Worm (Caenorhabditis elegans) whole organism, L2 larva: ENCODE measurements around the gene ncx-8.

ENCODE experiments used
- C34F6.9 ChIP-seq: fragments of 150-350 bp; optimal IDR thresholded peaks from 2 replicates; lab custom pipeline; 2014; ENCODE audit warnings: missing biosample characterization, missing genetic modification characterization
- F13H6.1 ChIP-seq: sonication (generic microtip); optimal IDR thresholded peaks from 2 replicates; lab custom pipeline; 2016; ENCODE audit warnings: missing genetic modification characterization, missing compliant biosample characterization
- R02D3.7 ChIP-seq: fragments of 150-350 bp; optimal IDR thresholded peaks from 2 replicates; lab custom pipeline; 2014; ENCODE audit warnings: missing biosample characterization, missing genetic modification characterization
- ZK546.5 ChIP-seq: sonication (generic microtip); optimal IDR thresholded peaks from 2 replicates; lab custom pipeline; 2017; ENCODE audit warnings: missing biosample characterization, missing genetic modification characterization
- alr-1 ChIP-seq: fragments of 150-350 bp; optimal IDR thresholded peaks from 2 replicates; lab custom pipeline; 2014; ENCODE audit warnings: missing biosample characterization, missing genetic modification characterization
- ama-1 ChIP-seq: fragments of 150-350 bp; optimal IDR thresholded peaks from 2 replicates; lab custom pipeline; 2018; ENCODE audit warnings: inconsistent platforms
- blmp-1 ChIP-seq: sonication (generic microtip); optimal IDR thresholded peaks from 2 replicates; lab custom pipeline; 2017; ENCODE audit warnings: missing genetic modification characterization, mild to moderate bottlenecking, missing compliant biosample characterization, antibody characterized with exemption, moderate library complexity; ENCODE audit not compliant: insufficient read depth
- crh-2 ChIP-seq: sonication (generic microtip); optimal IDR thresholded peaks from 2 replicates; lab custom pipeline; 2017; ENCODE audit warnings: missing biosample characterization, missing genetic modification characterization
- dmd-4 ChIP-seq: sonication (generic microtip); optimal IDR thresholded peaks from 2 replicates; lab custom pipeline; 2017; ENCODE audit warnings: missing biosample characterization, missing genetic modification characterization
- egl-27 ChIP-seq: sonication (generic microtip); optimal IDR thresholded peaks from 3 replicates; lab custom pipeline; 2017; ENCODE audit warnings: missing biosample characterization, missing genetic modification reagents, missing genetic modification characterization
- elt-1 ChIP-seq: fragments of 150-350 bp; optimal IDR thresholded peaks from 2 replicates; lab custom pipeline; 2014; ENCODE audit warnings: missing biosample characterization, missing genetic modification characterization
- gmeb-1 ChIP-seq: fragments of 150-350 bp; optimal IDR thresholded peaks from 2 replicates; lab custom pipeline; 2014; ENCODE audit warnings: missing biosample characterization, missing genetic modification characterization
- lin-11 ChIP-seq: fragments of 150-350 bp; sonication (generic microtip); optimal IDR thresholded peaks from 2 replicates; lab custom pipeline; 2014; ENCODE audit warnings: missing biosample characterization, missing genetic modification characterization, inconsistent platforms, mixed read lengths
- lin-13 ChIP-seq: fragments of 150-350 bp; optimal IDR thresholded peaks from 2 replicates; lab custom pipeline; 2014; ENCODE audit warnings: missing biosample characterization, missing genetic modification reagents, missing genetic modification characterization
- lin-39 ChIP-seq: fragments of 150-350 bp; optimal IDR thresholded peaks from 2 replicates; lab custom pipeline; 2014; ENCODE audit warnings: missing biosample characterization, missing genetic modification reagents, missing genetic modification characterization
- lsy-2 ChIP-seq, 2 experiments: fragments of 150-350 bp in 1 of 2; sonication (generic microtip) in 1 of 2; optimal IDR thresholded peaks; 2 replicates each; lab custom pipeline; 2014 to 2017; ENCODE audit warnings: missing biosample characterization in 2 of 2, missing genetic modification characterization in 2 of 2
- mdl-1 ChIP-seq, 2 experiments: fragments of 150-350 bp in 1 of 2; sonication (generic microtip) in 1 of 2; optimal IDR thresholded peaks; 2 replicates each; lab custom pipeline; 2017; ENCODE audit warnings: missing biosample characterization in 2 of 2, missing genetic modification characterization in 2 of 2
- nhr-11 ChIP-seq: fragments of 150-350 bp; optimal IDR thresholded peaks from 2 replicates; lab custom pipeline; 2014; ENCODE audit warnings: missing biosample characterization, missing genetic modification characterization
- nhr-12 ChIP-seq: fragments of 150-350 bp; optimal IDR thresholded peaks from 2 replicates; lab custom pipeline; 2014; ENCODE audit warnings: missing biosample characterization, missing genetic modification characterization
- nhr-129 ChIP-seq: fragments of 150-350 bp; optimal IDR thresholded peaks from 2 replicates; lab custom pipeline; 2014; ENCODE audit warnings: missing biosample characterization, missing genetic modification characterization
- nhr-21 ChIP-seq: fragments of 150-350 bp; optimal IDR thresholded peaks from 2 replicates; lab custom pipeline; 2014; ENCODE audit warnings: missing biosample characterization, missing genetic modification characterization
- nhr-23 ChIP-seq: fragments of 150-350 bp; optimal IDR thresholded peaks from 2 replicates; lab custom pipeline; 2014; ENCODE audit warnings: missing biosample characterization, missing genetic modification reagents, missing genetic modification characterization
- nhr-237 ChIP-seq: fragments of 150-350 bp; optimal IDR thresholded peaks from 2 replicates; lab custom pipeline; 2014; ENCODE audit warnings: missing biosample characterization, missing genetic modification characterization
- nhr-25 ChIP-seq: fragments of 150-350 bp; sonication (generic microtip); optimal IDR thresholded peaks from 3 replicates; lab custom pipeline; 2014; ENCODE audit warnings: missing biosample characterization, missing genetic modification characterization
- nhr-6 ChIP-seq: fragments of 150-350 bp; optimal IDR thresholded peaks from 2 replicates; lab custom pipeline; 2014; ENCODE audit warnings: missing biosample characterization, missing genetic modification characterization
- nhr-77 ChIP-seq: fragments of 150-350 bp; optimal IDR thresholded peaks from 2 replicates; lab custom pipeline; 2014; ENCODE audit warnings: missing biosample characterization, missing genetic modification characterization
- peb-1 ChIP-seq: fragments of 150-350 bp; optimal IDR thresholded peaks from 2 replicates; lab custom pipeline; 2014; ENCODE audit warnings: missing biosample characterization, missing genetic modification characterization
- sem-4 ChIP-seq: fragments of 150-350 bp; optimal IDR thresholded peaks from 2 replicates; lab custom pipeline; 2014; ENCODE audit warnings: missing biosample characterization, missing genetic modification reagents, missing genetic modification characterization
- skn-1 ChIP-seq: sonication (generic microtip); optimal IDR thresholded peaks from 2 replicates; lab custom pipeline; 2017; ENCODE audit warnings: missing biosample characterization, missing genetic modification characterization
- snpc-4 ChIP-seq: fragments of 150-350 bp; optimal IDR thresholded peaks from 2 replicates; lab custom pipeline; 2014; ENCODE audit warnings: missing biosample characterization, missing genetic modification characterization
- unc-39 ChIP-seq: fragments of 150-350 bp; optimal IDR thresholded peaks from 2 replicates; lab custom pipeline; 2014; ENCODE audit warnings: missing biosample characterization, missing genetic modification characterization
- unc-55 ChIP-seq: fragments of 150-350 bp; sonication (generic microtip); optimal IDR thresholded peaks from 3 replicates; lab custom pipeline; 2014; ENCODE audit warnings: missing biosample characterization, missing genetic modification reagents, missing genetic modification characterization
- unc-62 ChIP-seq: fragments of 150-350 bp; optimal IDR thresholded peaks from 2 replicates; lab custom pipeline; 2014; ENCODE audit warnings: missing biosample characterization, missing genetic modification reagents, missing genetic modification characterization
- ztf-4 ChIP-seq: fragments of 150-350 bp; optimal IDR thresholded peaks from 2 replicates; lab custom pipeline; 2014; ENCODE audit warnings: missing biosample characterization, missing genetic modification characterization

The ncx-8 gene

DNA sequence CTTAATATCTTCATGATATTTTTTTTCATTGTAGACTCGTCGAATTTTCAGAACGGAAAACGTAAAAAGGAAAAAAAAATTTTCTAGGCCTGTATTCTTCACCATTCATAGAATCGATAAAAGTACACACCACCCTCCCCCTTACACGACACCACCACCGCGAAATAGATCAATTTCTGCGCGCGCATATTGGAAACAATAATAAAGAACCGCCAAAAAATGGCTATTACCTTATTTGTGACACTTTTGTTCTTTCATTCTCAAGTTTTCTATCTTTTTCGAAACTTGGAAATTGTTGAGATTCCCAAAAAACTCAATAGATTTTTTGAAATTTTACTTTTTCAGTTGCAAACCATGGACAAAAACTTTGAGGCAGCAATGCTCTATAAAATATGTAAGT is 11.9 kb downstream of the ncx-8 start, which contains the start of gene F26G5.1:
Gene F26G5.1, plus strand, starts transcription at position 339 of the 400 bp plus-strand sequence.
- TF ChIP-seq elt-1 (tag; lab: Kevin White, UChicago): no peak
- TF ChIP-seq ama-1 (lab: Kevin White, UChicago): no peak
- no peak for TF ChIP-seq snpc-4 (tag; lab: Kevin White, UChicago)
- TF ChIP-seq nhr-12 (tag; lab: Kevin White, UChicago): no peak
- no peak for TF ChIP-seq ZK546.5 (tag; lab: Kevin White, UChicago)
- no peak for TF ChIP-seq nhr-11
- TF ChIP-seq unc-39: no peak
- TF ChIP-seq nhr-6 (tag; lab: Kevin White, UChicago): no peak
- TF ChIP-seq lin-39 (tag; lab: Kevin White, UChicago): no peak
- no peak for TF ChIP-seq dmd-4
- no peak for TF ChIP-seq unc-55 (GFP tag; lab: Kevin White, UChicago)
- no peak for TF ChIP-seq sem-4 (tag; lab: Kevin White, UChicago)
- no peak for TF ChIP-seq nhr-77 (tag; lab: Kevin White, UChicago)
- TF ChIP-seq nhr-237 (tag; lab: Kevin White, UChicago): no peak
- no peak for TF ChIP-seq nhr-129
- no peak for TF ChIP-seq alr-1
- TF ChIP-seq F13H6.1 (tag; lab: Kevin White, UChicago): no peak
- TF ChIP-seq mdl-1 (tag; optimal IDR thresholded peaks at IDR 0.05; lab: Kevin White, UChicago): no peak
- no peak for TF ChIP-seq gmeb-1 (tag; lab: Kevin White, UChicago)

DNA sequence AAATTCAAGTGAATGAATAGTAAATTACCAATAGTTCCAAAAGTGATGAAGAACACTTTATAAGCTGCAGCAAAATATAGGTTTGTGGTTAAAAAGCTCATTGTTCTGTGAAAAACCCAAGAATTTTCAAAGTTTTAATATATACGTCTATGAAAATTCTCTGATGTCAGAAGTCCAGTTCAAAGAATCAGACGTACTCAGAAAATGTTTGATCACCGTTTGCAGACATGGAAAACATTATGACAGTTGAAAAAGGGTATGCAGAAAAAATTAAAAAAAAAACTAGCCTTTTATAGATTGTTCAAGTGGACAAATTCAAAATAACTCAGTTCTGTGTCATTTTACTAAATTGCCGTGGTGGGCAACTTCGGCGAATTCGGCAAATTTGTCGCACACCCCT is 12.3 kb downstream of the ncx-8 start, which contains the start of gene srsx-10:
Gene srsx-10, minus strand, starts transcription at position 101 of the 400 bp plus-strand sequence.
- TF ChIP-seq C34F6.9 (tag; lab: Kevin White, UChicago) (no peak), elt-1 (tag; lab: Kevin White, UChicago) (no peak), crh-2 (no peak), nhr-21 (no peak), peb-1 (tag; lab: Kevin White, UChicago) (no peak), ama-1 (lab: Kevin White, UChicago) (no peak), sem-4 (tag; lab: Kevin White, UChicago) (no peak), nhr-6 (tag; lab: Kevin White, UChicago) (no peak), egl-27 (tag; lab: Kevin White, UChicago) (no peak), lin-11 (no peak), R02D3.7 (no peak), ztf-4 (tag; lab: Kevin White, UChicago) (no peak), nhr-77 (tag; lab: Kevin White, UChicago) (no peak), lsy-2 (tag; optimal IDR thresholded peaks at IDR 0.05; lab: Kevin White, UChicago) (no peak)

DNA sequence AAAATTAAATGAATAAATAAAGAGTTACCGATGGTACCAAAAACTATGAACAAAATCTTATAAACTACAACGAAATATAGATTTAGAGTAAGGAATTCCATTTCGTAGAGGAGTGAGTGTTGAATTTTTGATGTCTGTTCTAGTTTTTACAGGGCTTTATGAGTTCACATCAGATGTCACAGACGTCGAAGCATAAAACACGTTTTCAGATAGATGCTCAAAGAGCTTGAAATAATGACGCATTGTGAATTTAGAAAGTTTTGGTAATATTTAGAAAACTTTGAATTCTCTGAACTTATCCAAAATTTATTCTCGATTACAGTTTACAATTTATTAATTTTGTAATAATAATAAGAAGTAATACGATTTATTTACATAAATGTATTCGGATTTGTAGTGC is 14.1 kb downstream of the ncx-8 start, which contains the start of gene srsx-9:
Gene srsx-9, minus strand, starts transcription at position 101 of the 400 bp plus-strand sequence.
- TF ChIP-seq dmd-4 (no peak), nhr-129 (no peak), lin-13 (GFP tag; lab: Kevin White, UChicago) (no peak), lin-39 (tag; lab: Kevin White, UChicago) (no peak), C34F6.9 (tag; lab: Kevin White, UChicago) (no peak), unc-62 (no peak)

DNA sequence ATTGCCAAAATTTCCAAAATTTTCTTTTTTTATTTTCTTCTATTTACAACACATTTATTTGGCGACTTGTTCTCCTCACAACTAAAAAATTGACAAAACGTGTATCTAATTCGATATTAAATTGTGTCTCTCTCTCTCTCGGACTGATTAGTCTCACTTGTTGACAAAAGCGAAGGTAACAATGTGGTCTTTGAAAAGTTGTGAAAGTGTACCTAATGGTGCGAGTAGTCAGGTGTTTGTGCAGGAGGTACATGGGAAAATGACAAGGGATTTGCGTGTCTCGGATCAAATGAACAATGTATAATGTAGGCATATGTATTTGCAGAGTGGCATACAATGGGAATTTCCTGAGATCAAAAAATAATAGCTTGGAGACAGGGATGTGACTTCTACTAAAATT is 17.5 kb downstream of the ncx-8 start:
- TF ChIP-seq nhr-6 (tag; lab: Kevin White, UChicago) (no peak), nhr-129 (peak; percentile 67)
- TF ChIP-seq, all 48 proteins: peak for 1

DNA sequence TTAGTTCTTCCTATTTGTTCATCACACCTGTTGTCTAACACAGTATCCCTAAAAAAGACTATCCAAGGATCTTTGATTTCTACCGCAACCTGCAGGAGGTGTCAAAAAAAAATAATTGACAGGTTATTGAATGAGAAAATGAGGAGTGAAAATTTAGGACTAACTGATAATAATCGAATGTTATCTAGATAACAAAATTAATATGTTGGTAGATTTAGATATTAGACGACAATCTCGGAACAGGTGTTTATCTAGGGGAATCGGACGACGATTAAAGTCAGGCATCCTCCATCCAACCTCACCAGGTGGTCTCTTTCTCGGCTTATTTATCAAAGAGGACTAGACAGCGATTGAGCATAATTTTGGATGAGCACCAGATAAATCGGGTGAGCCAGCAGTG is 18.2 kb downstream of the ncx-8 start:
- TF ChIP-seq skn-1 (tag; lab: Kevin White, UChicago): no peak
- no peak for TF ChIP-seq peb-1 (tag; lab: Kevin White, UChicago)
- TF ChIP-seq blmp-1: no peak
- no peak for TF ChIP-seq nhr-25 (tag; lab: Kevin White, UChicago)
- no peak for TF ChIP-seq nhr-237 (tag; lab: Kevin White, UChicago)
- TF ChIP-seq R02D3.7: no peak
- no peak for TF ChIP-seq ZK546.5 (tag; lab: Kevin White, UChicago)
- TF ChIP-seq egl-27 (tag; lab: Kevin White, UChicago): no peak
- TF ChIP-seq nhr-23: no peak
